Worm (Caenorhabditis elegans) whole organism, L4 larva: ENCODE data around the gene srh-180.

Experiments used
- ces-1 ChIP-seq: fragments of 150-350 bp; sonication (generic microtip); optimal IDR thresholded peaks from 4 replicates; lab custom pipeline; 2014; ENCODE audit warnings: missing biosample characterization, missing genetic modification reagents, missing genetic modification characterization
- daf-12 ChIP-seq: fragments of 150-350 bp; optimal IDR thresholded peaks from 2 replicates; lab custom pipeline; 2014; ENCODE audit warnings: missing biosample characterization, missing genetic modification reagents, missing genetic modification characterization
- daf-16 ChIP-seq, 3 experiments: sonication (generic microtip); optimal IDR thresholded peaks; 2 replicates each; lab custom pipeline; 2016 to 2017; ENCODE audit warnings: missing genetic modification characterization in 3 of 3, missing genetic modification reagents in 3 of 3, mild to moderate bottlenecking in 2 of 3, missing compliant biosample characterization in 2 of 3, missing biosample characterization in 1 of 3, moderate library complexity in 1 of 3
- dpl-1 ChIP-seq: fragments of 150-350 bp; optimal IDR thresholded peaks from 2 replicates; lab custom pipeline; 2014; ENCODE audit warnings: missing biosample characterization, missing genetic modification reagents, missing genetic modification characterization
- nhr-25 ChIP-seq: sonication (generic microtip); optimal IDR thresholded peaks from 2 replicates; lab custom pipeline; 2017; ENCODE audit warnings: missing genetic modification characterization, mild to moderate bottlenecking, missing compliant biosample characterization, antibody characterized with exemption, moderate library complexity, borderline replicate concordance; ENCODE audit not compliant: insufficient read depth
- nhr-77 ChIP-seq: fragments of 150-350 bp; optimal IDR thresholded peaks from 2 replicates; lab custom pipeline; 2014; ENCODE audit warnings: missing biosample characterization, missing genetic modification characterization
- pqm-1 ChIP-seq: sonication (generic microtip); optimal IDR thresholded peaks from 2 replicates; lab custom pipeline; 2017; ENCODE audit warnings: missing biosample characterization, missing genetic modification characterization
- unc-62 ChIP-seq, 3 experiments: fragments of 150-350 bp in 1 of 3; sonication (generic microtip); optimal IDR thresholded peaks in 2 of 3; peaks in 1 of 3; 1 replicate in 1 of 3; 2 replicates in 2 of 3; lab custom pipeline; 2014 to 2017; ENCODE audit warnings: missing biosample characterization in 3 of 3, missing genetic modification characterization in 3 of 3, missing genetic modification reagents in 3 of 3, missing genotype in 1 of 3

ce11 chrV:16302439-16302838 lies 14.9 kb upstream of the srh-180 start, which contains the start of the genes C31A11.13 and oac-6:
- TF ChIP-seq ces-1 (GFP tag; lab: Kevin White, UChicago): no peak
- TF ChIP-seq dpl-1 (GFP tag; lab: Kevin White, UChicago): no peak
- peak in 1 of 2 experiments; percentile 65 for TF ChIP-seq unc-62 (GFP tag; optimal IDR thresholded peaks at IDR 0.05 in 1 of 2; lab: Kevin White, UChicago)
- no peak for TF ChIP-seq unc-62 (tag; optimal IDR thresholded peaks at IDR 0.05; lab: Kevin White, UChicago)
- TF ChIP-seq pqm-1 (tag; lab: Kevin White, UChicago): peak; percentile 37
- no peak for TF ChIP-seq daf-12 (tag; lab: Kevin White, UChicago)
- TF ChIP-seq daf-16 (GFP tag; optimal IDR thresholded peaks at IDR 0.05; lab: Kevin White, UChicago): no peak
- peak; percentile 9 for TF ChIP-seq daf-16 (tag; optimal IDR thresholded peaks at IDR 0.05; lab: Kevin White, UChicago)
- no peak for TF ChIP-seq nhr-25 (tag; lab: Kevin White, UChicago)
- no peak for TF ChIP-seq nhr-77 (tag; lab: Kevin White, UChicago)
